Worm (Caenorhabditis elegans): ENCODE results near the gene F43C1.7.

Gene F43C1.7

DNA sequence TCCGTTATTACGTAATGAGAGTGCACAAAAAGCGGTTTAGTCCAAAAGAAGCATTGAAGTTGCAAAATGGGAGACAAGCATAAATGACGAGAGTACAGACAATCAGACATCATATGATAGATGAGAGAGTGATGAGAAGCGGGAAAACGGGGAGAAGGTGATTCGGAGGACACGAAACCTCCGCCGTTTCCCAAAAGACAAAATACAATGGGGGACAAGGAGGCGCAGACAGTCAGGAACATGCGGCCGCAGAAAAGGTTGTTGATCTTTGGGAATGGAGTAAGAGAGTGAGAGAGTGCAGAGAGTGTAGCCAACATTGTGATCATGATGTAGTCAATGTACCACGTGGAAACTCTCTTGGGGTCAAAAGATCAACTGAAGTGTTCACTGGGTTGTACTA is 4.7 kb downstream of the F43C1.7 start (continued):
- no peak for TF ChIP-seq mes-4 (tag; optimal IDR thresholded peaks at IDR 0.05)
- peak; percentile 93 for TF ChIP-seq somi-1 (GFP tag; optimal IDR thresholded peaks at IDR 0.05)
- TF ChIP-seq ceh-79 (tag; optimal IDR thresholded peaks at IDR 0.05) = no peak
- no peak for TF ChIP-seq xnd-1 (tag; optimal IDR thresholded peaks at IDR 0.05)
- TF ChIP-seq B0336.3 (GFP tag; IDR thresholded peaks at IDR 0.05) = peak; percentile 91
- TF ChIP-seq ceh-100 (GFP tag; IDR thresholded peaks at IDR 0.05) = no peak
- peak; percentile 79 for TF ChIP-seq ceh-27 (GFP tag; optimal IDR thresholded peaks at IDR 0.05)
- TF ChIP-seq lsl-1 (GFP tag; optimal IDR thresholded peaks at IDR 0.05) = no peak
- TF ChIP-seq hsf-1 (GFP tag; IDR thresholded peaks at IDR 0.05) = no peak
- peak; percentile 51; the same call in 1 of the 2 replicates for TF ChIP-seq cebp-1 (GFP tag; IDR thresholded peaks at IDR 0.05)
- TF ChIP-seq cebp-1 (tag; optimal IDR thresholded peaks at IDR 0.05) = peak; percentile 92
- TF ChIP-seq pha-4 (tag; optimal IDR thresholded peaks at IDR 0.05) = peak; percentile 72
- no peak for TF ChIP-seq athp-1 (tag; optimal IDR thresholded peaks at IDR 0.05)
- no peak for TF ChIP-seq him-1 (tag; optimal IDR thresholded peaks at IDR 0.05)
- TF ChIP-seq ztf-22 (GFP tag; optimal IDR thresholded peaks at IDR 0.05) = peak; percentile 86
- peak; percentile 52 for TF ChIP-seq B0035.1 (tag; optimal IDR thresholded peaks at IDR 0.05)
- no peak for TF ChIP-seq nhr-27 (tag; optimal IDR thresholded peaks at IDR 0.05)
- no peak for TF ChIP-seq ceh-91 (GFP tag; IDR thresholded peaks at IDR 0.05)
- no peak for TF ChIP-seq snpc-3.4 (tag; optimal IDR thresholded peaks at IDR 0.05)
- TF ChIP-seq let-526 (GFP tag; IDR thresholded peaks at IDR 0.05) = peak; percentile 77
- no peak for TF ChIP-seq attf-3 (GFP tag; conservative IDR thresholded peaks at IDR 0.05)
- no peak for TF ChIP-seq sea-2 (GFP tag; IDR thresholded peaks at IDR 0.05)
- peak; percentile 66 for TF ChIP-seq ztf-18 (tag; optimal IDR thresholded peaks at IDR 0.05)
- TF ChIP-seq F10E7.11 (tag; optimal IDR thresholded peaks at IDR 0.05) = no peak
- TF ChIP-seq ztf-6 (GFP tag; IDR thresholded peaks at IDR 0.05) = no peak
- TF ChIP-seq F57A8.1 (GFP tag; optimal IDR thresholded peaks at IDR 0.05) = no peak
- no peak for TF ChIP-seq F57C9.4 (tag; optimal IDR thresholded peaks at IDR 0.05)
- TF ChIP-seq zfh-2 (GFP tag; conservative IDR thresholded peaks at IDR 0.05) = no peak
- no peak for TF ChIP-seq F49E8.2 (tag; optimal IDR thresholded peaks at IDR 0.05; ENCODE audit: insufficient read depth)
- TF ChIP-seq hmg-20 (GFP tag; IDR thresholded peaks at IDR 0.05) = no peak
- peak; percentile 91 for TF ChIP-seq atf-7 (tag; optimal IDR thresholded peaks at IDR 0.05)
- TF ChIP-seq snpc-1.3 (tag; optimal IDR thresholded peaks at IDR 0.05; ENCODE audit: insufficient read depth) = no peak
- no peak for TF ChIP-seq dpl-1 (GFP tag; optimal IDR thresholded peaks at IDR 0.05)
- peak; percentile 71; the same call in 1 of the 2 replicates for TF ChIP-seq pbrm-1 (GFP tag; IDR thresholded peaks at IDR 0.05)
- no peak for TF ChIP-seq D2030.7 (GFP tag; IDR thresholded peaks at IDR 0.05)
- no peak for TF ChIP-seq repo-1 (tag; optimal IDR thresholded peaks at IDR 0.05)
- peak; percentile 42; the same call in 1 of the 2 replicates for TF ChIP-seq madf-6 (GFP tag; IDR thresholded peaks at IDR 0.05)
- no peak for TF ChIP-seq F37B4.10 (GFP tag; IDR thresholded peaks at IDR 0.05)
- peak; percentile 79 for TF ChIP-seq madf-10 (tag; optimal IDR thresholded peaks at IDR 0.05)
- no peak for TF ChIP-seq snpc-4 (GFP tag; optimal IDR thresholded peaks at IDR 0.05)
- TF ChIP-seq snpc-4 (tag; optimal IDR thresholded peaks at IDR 0.05) = peak; percentile 28 to 66 (median 50)
- TF ChIP-seq C06A6.2 (GFP tag; conservative IDR thresholded peaks at IDR 0.05) = peak; percentile 86
- TF ChIP-seq hmg-1.2 (GFP tag; IDR thresholded peaks at IDR 0.05) = peak; percentile 97
- TF ChIP-seq tbp1 (GFP tag; optimal IDR thresholded peaks at IDR 0.05) = peak; percentile 63
- no peak for TF ChIP-seq bed-2 (GFP tag; IDR thresholded peaks at IDR 0.05)
- no peak for TF ChIP-seq madf-3 (GFP tag; IDR thresholded peaks at IDR 0.05)
- no peak for TF ChIP-seq efl-1 (GFP tag; optimal IDR thresholded peaks at IDR 0.05)
- peak; percentile 72 for TF ChIP-seq let-607 (tag; optimal IDR thresholded peaks at IDR 0.05)
- no peak for TF ChIP-seq zim-3 (tag; optimal IDR thresholded peaks at IDR 0.05)
